Fruit fly (Drosophila melanogaster) whole organism, embryonic: ENCODE results near the gene RhoGAP1A.
A peak's percentile ranks its signal among the peaks of the same experiment; 100 is the strongest.

Experiments used
- Ada2b ChIP-seq: fragments of 200-800 bp; sonication (Bioruptor generic); IDR thresholded peaks from 2 replicates; pipeline ENCODE4 v1.3.6; 2022; ENCODE audit warnings: missing biosample characterization, missing genetic modification characterization
- Bteb2 ChIP-seq: fragments of 200-800 bp; sonication (Bioruptor generic); optimal IDR thresholded peaks from 2 replicates; lab custom pipeline; 2016; ENCODE audit warnings: missing biosample characterization, missing genetic modification characterization
- CG10654 ChIP-seq: fragments of 200-800 bp; sonication (Bioruptor generic); optimal IDR thresholded peaks from 2 replicates; lab custom pipeline; 2016; ENCODE audit warnings: missing biosample characterization, missing genetic modification characterization
- CG12155 ChIP-seq: fragments of 200-800 bp; sonication (Bioruptor generic); optimal IDR thresholded peaks from 3 replicates; lab custom pipeline; 2016; ENCODE audit warnings: missing biosample characterization, missing genetic modification characterization
- CG1233 ChIP-seq: fragments of 200-800 bp; sonication (Bioruptor generic); optimal IDR thresholded peaks from 4 replicates; lab custom pipeline; 2018; ENCODE audit warnings: missing biosample characterization, mild to moderate bottlenecking, missing genetic modification characterization
- CG12659 ChIP-seq: fragments of 200-800 bp; sonication (Bioruptor generic); optimal IDR thresholded peaks from 3 replicates; lab custom pipeline; 2017; ENCODE audit warnings: mild to moderate bottlenecking, missing biosample characterization, missing genetic modification reagents, missing genetic modification characterization
- CG12744 ChIP-seq: fragments of 200-800 bp; sonication (Bioruptor generic); optimal IDR thresholded peaks from 2 replicates; lab custom pipeline; 2016; ENCODE audit warnings: missing biosample characterization, missing genetic modification characterization
- CG16815 ChIP-seq: fragments of 200-800 bp; sonication (Bioruptor generic); optimal IDR thresholded peaks from 3 replicates; lab custom pipeline; 2017; ENCODE audit warnings: missing biosample characterization, mild to moderate bottlenecking, missing genetic modification characterization
- CG18011 ChIP-seq: fragments of 200-800 bp; sonication (Bioruptor generic); optimal IDR thresholded peaks from 2 replicates; lab custom pipeline; 2017; ENCODE audit warnings: missing biosample characterization, missing genetic modification characterization, mild to moderate bottlenecking, moderate library complexity, missing genotype
- CG30403 ChIP-seq: fragments of 200-800 bp; sonication (Bioruptor generic); optimal IDR thresholded peaks from 3 replicates; lab custom pipeline; 2016; ENCODE audit warnings: missing biosample characterization, missing genetic modification characterization
- CG31441 ChIP-seq: fragments of 200-800 bp; sonication (Bioruptor generic); IDR thresholded peaks from 2 replicates; pipeline ENCODE4 v1.3.6; 2022; ENCODE audit warnings: missing biosample characterization, missing genetic modification characterization
- CG32772 ChIP-seq: fragments of 200-800 bp; sonication (Bioruptor generic); IDR thresholded peaks from 2 replicates; pipeline ENCODE4 v1.3.6; 2022; ENCODE audit warnings: missing biosample characterization, missing genetic modification characterization
- CG4282 ChIP-seq: fragments of 200-800 bp; sonication (Bioruptor generic); optimal IDR thresholded peaks from 2 replicates; lab custom pipeline; 2016; ENCODE audit warnings: missing biosample characterization, missing genetic modification characterization
- CG4707 ChIP-seq: fragments of 200-800 bp; sonication (Bioruptor generic); optimal IDR thresholded peaks from 2 replicates; lab custom pipeline; 2018; ENCODE audit warnings: missing biosample characterization, mild to moderate bottlenecking, missing genetic modification characterization, moderate library complexity
- CG4730 ChIP-seq: fragments of 200-800 bp; sonication (Bioruptor generic); IDR thresholded peaks from 2 replicates; pipeline ENCODE4 v1.3.6; 2022; ENCODE audit warnings: missing biosample characterization, missing genetic modification characterization
- CG6791 ChIP-seq: fragments of 200-800 bp; sonication (Bioruptor generic); IDR thresholded peaks from 3 replicates; pipeline ENCODE4 v1.3.6; 2022; ENCODE audit warnings: missing biosample characterization, missing genetic modification characterization; ENCODE audit not compliant: partially characterized antibody
- CG7839 ChIP-seq: fragments of 200-800 bp; sonication (Bioruptor generic); optimal IDR thresholded peaks from 3 replicates; lab custom pipeline; 2018; ENCODE audit warnings: missing biosample characterization, mild to moderate bottlenecking, missing genetic modification characterization, moderate library complexity
- Dp ChIP-seq: fragments of 200-800 bp; sonication (Bioruptor generic); optimal IDR thresholded peaks from 2 replicates; lab custom pipeline; 2018; ENCODE audit warnings: missing biosample characterization, mild to moderate bottlenecking, missing genetic modification characterization, moderate library complexity
- Hey ChIP-seq: fragments of 200-800 bp; sonication (Bioruptor generic); optimal IDR thresholded peaks from 3 replicates; lab custom pipeline; 2018; ENCODE audit warnings: missing biosample characterization, mild to moderate bottlenecking, missing genetic modification characterization
- HmgD ChIP-seq: fragments of 200-800 bp; sonication (Bioruptor generic); optimal IDR thresholded peaks from 3 replicates; lab custom pipeline; 2016; ENCODE audit warnings: missing biosample characterization, missing genetic modification characterization
- HmgZ ChIP-seq: fragments of 200-800 bp; sonication (Bioruptor generic); optimal IDR thresholded peaks from 2 replicates; lab custom pipeline; 2018; ENCODE audit warnings: missing biosample characterization, mild to moderate bottlenecking, missing genetic modification characterization
- Hmr ChIP-seq: fragments of 200-800 bp; sonication (Bioruptor generic); optimal IDR thresholded peaks from 3 replicates; lab custom pipeline; 2017; ENCODE audit warnings: mild to moderate bottlenecking, missing biosample characterization, missing genetic modification reagents, missing genetic modification characterization
- Lhr ChIP-seq: fragments of 200-800 bp; sonication (Bioruptor generic); optimal IDR thresholded peaks from 3 replicates; lab custom pipeline; 2017; ENCODE audit warnings: mild to moderate bottlenecking, missing biosample characterization, missing genetic modification reagents, missing genetic modification characterization
- MESR4 ChIP-seq: fragments of 200-800 bp; sonication (Bioruptor generic); optimal IDR thresholded peaks from 2 replicates; lab custom pipeline; 2018; ENCODE audit warnings: missing biosample characterization, mild to moderate bottlenecking, missing genetic modification characterization, moderate library complexity
- Neu2 ChIP-seq: fragments of 200-800 bp; sonication (Bioruptor generic); optimal IDR thresholded peaks from 3 replicates; lab custom pipeline; 2016; ENCODE audit warnings: missing biosample characterization, missing genetic modification characterization, borderline replicate concordance
- Pdp1 ChIP-seq, 2 experiments: fragments of 200-800 bp; sonication (Bioruptor generic); optimal IDR thresholded peaks; 3 replicates each; lab custom pipeline; 2016; ENCODE audit warnings: missing biosample characterization in 2 of 2, missing genetic modification characterization in 2 of 2, mild to moderate bottlenecking in 1 of 2, moderate library complexity in 1 of 2
- Sin3A ChIP-seq: fragments of >200 bp; optimal IDR thresholded peaks from 2 replicates; lab custom pipeline; 2018
- al ChIP-seq: fragments of 200-800 bp; sonication (Bioruptor generic); IDR thresholded peaks from 2 replicates; pipeline ENCODE4 v1.3.6; 2022; ENCODE audit warnings: missing biosample characterization, missing genetic modification characterization
- bigmax ChIP-seq: fragments of 200-800 bp; sonication (Bioruptor generic); optimal IDR thresholded peaks from 2 replicates; lab custom pipeline; 2018; ENCODE audit warnings: missing biosample characterization, mild to moderate bottlenecking, missing genetic modification characterization
- cg ChIP-seq: fragments of 200-800 bp; sonication (Bioruptor generic); optimal IDR thresholded peaks from 3 replicates; lab custom pipeline; 2019; ENCODE audit warnings: missing biosample characterization, mild to moderate bottlenecking, missing genetic modification characterization, moderate library complexity
- ci ChIP-seq: fragments of 200-800 bp; sonication (Bioruptor generic); IDR thresholded peaks from 3 replicates; pipeline ENCODE4 v1.3.6; 2022; ENCODE audit warnings: missing biosample characterization, missing genetic modification characterization
- dmrt11E ChIP-seq: fragments of 200-800 bp; sonication (Bioruptor generic); optimal IDR thresholded peaks from 3 replicates; lab custom pipeline; 2018; ENCODE audit warnings: missing biosample characterization, mild to moderate bottlenecking, missing genetic modification characterization, moderate library complexity
- exex ChIP-seq: fragments of 200-800 bp; sonication (Bioruptor generic); optimal IDR thresholded peaks from 4 replicates; lab custom pipeline; 2018; ENCODE audit warnings: missing biosample characterization, mild to moderate bottlenecking, missing genetic modification characterization, moderate library complexity
- gce ChIP-seq: fragments of 200-800 bp; sonication (Bioruptor generic); IDR thresholded peaks from 3 replicates; pipeline ENCODE4 v1.3.6; 2022; ENCODE audit warnings: missing biosample characterization, missing genetic modification characterization
- lov ChIP-seq, 2 experiments: fragments of 200-800 bp in 1 of 2; fragments of >200 bp in 1 of 2; sonication (Bioruptor generic) in 1 of 2; IDR thresholded peaks in 1 of 2; optimal IDR thresholded peaks in 1 of 2; 2 replicates in 1 of 2; 3 replicates in 1 of 2; pipeline versions ENCODE4 v1.3.6 to Lab custom; 2017 to 2022; ENCODE audit warnings: missing biosample characterization in 1 of 2, missing genetic modification characterization in 1 of 2
- mam ChIP-seq: fragments of 200-800 bp; sonication (Bioruptor generic); optimal IDR thresholded peaks from 3 replicates; lab custom pipeline; 2016; ENCODE audit warnings: missing biosample characterization, missing genetic modification characterization
- onecut ChIP-seq: fragments of 200-800 bp; sonication (Bioruptor generic); IDR thresholded peaks from 2 replicates; pipeline ENCODE4 v1.3.6; 2022; ENCODE audit warnings: missing biosample characterization, missing genetic modification characterization
- sens ChIP-seq: fragments of 200-800 bp; sonication (Bioruptor generic); peaks from one replicate; lab custom pipeline; 2016; ENCODE audit warnings: missing biosample characterization, missing genetic modification characterization
- slou ChIP-seq: fragments of 200-800 bp; sonication (Bioruptor generic); optimal IDR thresholded peaks from 3 replicates; lab custom pipeline; 2016; ENCODE audit warnings: missing biosample characterization, missing genetic modification characterization
- stwl ChIP-seq: fragments of 200-800 bp; sonication (Bioruptor generic); optimal IDR thresholded peaks from 3 replicates; lab custom pipeline; 2018; ENCODE audit warnings: missing biosample characterization, mild to moderate bottlenecking, missing genetic modification characterization, moderate library complexity
- unpg ChIP-seq: fragments of 200-800 bp; sonication (Bioruptor generic); optimal IDR thresholded peaks from 3 replicates; lab custom pipeline; 2018; ENCODE audit warnings: missing biosample characterization, mild to moderate bottlenecking, missing genetic modification characterization, moderate library complexity
- zen ChIP-seq: fragments of 200-800 bp; sonication (Bioruptor generic); optimal IDR thresholded peaks from 3 replicates; lab custom pipeline; 2018; ENCODE audit warnings: missing biosample characterization, mild to moderate bottlenecking, missing genetic modification characterization, moderate library complexity

The RhoGAP1A gene

DNA sequence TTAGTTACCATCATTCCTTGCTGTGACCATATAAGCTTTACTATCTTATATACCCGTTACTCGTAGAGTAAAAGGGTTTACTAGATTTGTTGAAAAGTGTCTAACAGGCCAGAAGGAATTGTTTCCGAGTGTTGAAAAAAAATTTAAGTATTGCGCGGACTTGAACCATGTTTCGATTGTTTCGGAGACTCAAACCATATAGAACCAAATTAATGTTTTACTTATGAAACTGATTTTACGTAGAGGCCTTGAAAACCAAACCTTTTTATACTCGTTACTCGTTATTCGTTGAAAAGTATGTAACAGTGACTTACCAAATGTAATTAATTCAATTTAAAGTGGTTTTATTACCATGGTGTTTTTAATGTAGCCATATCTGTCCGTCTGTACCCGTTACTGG is 3.5 kb upstream of the RhoGAP1A start (continued):
- TF ChIP-seq stwl (tag; lab: Kevin White, UChicago) = peak; percentile 33
- TF ChIP-seq Lhr (GFP tag; lab: Kevin White, UChicago) = peak; percentile 45
- TF ChIP-seq Bteb2 = no peak
- TF ChIP-seq Dp (GFP tag; lab: Kevin White, UChicago) = peak; percentile 24
- no peak for TF ChIP-seq Sin3A
- TF ChIP-seq CG12744 (GFP tag; lab: Kevin White, UChicago) = no peak
- no peak for TF ChIP-seq lov (optimal IDR thresholded peaks at IDR 0.05; lab: Kevin White, UChicago)
- no peak for TF ChIP-seq lov (GFP tag; IDR thresholded peaks at IDR 0.05; lab: Robert Waterston, UW)
- no peak for TF ChIP-seq bigmax (GFP tag; lab: Kevin White, UChicago)
- TF ChIP-seq slou (GFP tag; lab: Kevin White, UChicago) = no peak
- TF ChIP-seq Neu2 (GFP tag; lab: Kevin White, UChicago) = no peak
- TF ChIP-seq al (GFP tag; lab: Robert Waterston, UW) = no peak
- TF ChIP-seq Ada2b (GFP tag; lab: Robert Waterston, UW) = no peak
- no peak for TF ChIP-seq CG32772 (GFP tag; lab: Robert Waterston, UW)
- peak; percentile 14 for TF ChIP-seq sens (GFP tag; lab: Kevin White, UChicago)
- peak; percentile 19 for TF ChIP-seq Hmr (GFP tag; lab: Kevin White, UChicago)
- TF ChIP-seq ci (GFP tag; lab: Robert Waterston, UW) = no peak
- TF ChIP-seq CG4707 (GFP tag; lab: Kevin White, UChicago) = no peak
- TF ChIP-seq CG16815 = no peak
- TF ChIP-seq CG6791 (GFP tag; lab: Robert Waterston, UW) = 0 out of 3 replicates have a peak, but pooled peaks have one; percentile 24
- no peak for TF ChIP-seq CG4730 (GFP tag; lab: Robert Waterston, UW)
- TF ChIP-seq CG12155 = peak; percentile 100
- TF ChIP-seq unpg (GFP tag; lab: Kevin White, UChicago) = no peak
- peak; percentile 16 for TF ChIP-seq HmgZ
- TF ChIP-seq Hey (tag; lab: Kevin White, UChicago) = no peak
- TF ChIP-seq mam (GFP tag; lab: Kevin White, UChicago) = no peak
- TF ChIP-seq CG18011 (GFP tag; lab: Kevin White, UChicago) = no peak
- no peak for TF ChIP-seq zen (tag; lab: Kevin White, UChicago)

DNA sequence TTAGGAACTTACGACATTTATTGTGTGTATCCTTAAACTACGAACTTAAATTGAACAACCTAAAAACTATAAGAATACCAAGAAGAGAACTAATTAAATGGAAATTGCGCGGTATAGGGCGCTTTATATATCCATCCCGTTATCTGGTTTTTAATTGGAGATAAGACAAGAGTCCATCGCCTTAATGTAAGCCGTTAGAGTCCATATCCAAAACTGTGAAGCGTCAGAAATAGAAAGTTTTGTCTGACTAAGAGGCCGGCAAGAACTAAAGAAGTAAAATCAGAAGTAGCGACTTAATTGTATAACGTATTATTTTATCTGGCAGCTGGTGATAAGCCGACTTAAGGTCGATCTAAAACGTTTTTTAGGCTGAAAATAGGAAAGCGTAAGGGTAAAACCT is 635 bp upstream of the RhoGAP1A start, which contains the start of gene CG17636:
Gene CG17636, minus strand, starts transcription at position 101 of the 400 bp plus-strand sequence.
- TF ChIP-seq CG10654 (GFP tag; lab: Kevin White, UChicago) (no peak), gce (GFP tag; lab: Robert Waterston, UW) (no peak), CG1233 (no peak), onecut (no peak), CG30403 (no peak), CG4282 (GFP tag; lab: Kevin White, UChicago) (no peak), MESR4 (no peak), CG12659 (GFP tag; lab: Kevin White, UChicago) (no peak), cg (GFP tag; lab: Kevin White, UChicago) (no peak), exex (tag; lab: Kevin White, UChicago) (peak; percentile 37), CG31441 (GFP tag; lab: Robert Waterston, UW) (no peak), dmrt11E (tag; lab: Kevin White, UChicago) (no peak), Pdp1 (GFP tag; optimal IDR thresholded peaks at IDR 0.05; lab: Kevin White, UChicago) (peak in 1 of 2 experiments; percentile 22), CG7839 (tag; lab: Kevin White, UChicago) (no peak), HmgD (GFP tag; lab: Kevin White, UChicago) (no peak)
